Worm (Caenorhabditis elegans) whole organism, L1 larva: ENCODE data around the gene C17A2.3.

Experiments used
- elt-3 ChIP-seq, 6 experiments: fragments of 150-350 bp in 1 of 6; sonication (generic microtip); optimal IDR thresholded peaks; 2 replicates each; lab custom pipeline; 2017 to 2018; ENCODE audit warnings: missing biosample characterization in 6 of 6, missing genetic modification characterization in 6 of 6, inconsistent platforms in 1 of 6
- fos-1 ChIP-seq: fragments of 150-350 bp; optimal IDR thresholded peaks from 2 replicates; lab custom pipeline; 2014; ENCODE audit warnings: missing biosample characterization, missing genetic modification characterization

- TF ChIP-seq elt-3 (tag; optimal IDR thresholded peaks at IDR 0.05; lab: Kevin White, UChicago) (no peak), fos-1 (tag; lab: Kevin White, UChicago) (no peak)
Measured at ce11 chrII:3869601-3870000, 26.2 kb downstream of the C17A2.3 start, which contains the start of gene oac-10.
